Worm (Caenorhabditis elegans): Measurements from ENCODE around the gene mdt-8.

ce11 chrII:11537606-11538016 is 4.0 kb upstream of the mdt-8 start:
- TF ChIP-seq him-1 (tag; optimal IDR thresholded peaks at IDR 0.05) (no peak), dao-5 (tag; optimal IDR thresholded peaks at IDR 0.05) (no peak), W03F9.2 (tag; optimal IDR thresholded peaks at IDR 0.05) (no peak)
